Fruit fly (Drosophila melanogaster): Measurements from ENCODE around the gene CG9521.

CG9521 gene

DNA sequence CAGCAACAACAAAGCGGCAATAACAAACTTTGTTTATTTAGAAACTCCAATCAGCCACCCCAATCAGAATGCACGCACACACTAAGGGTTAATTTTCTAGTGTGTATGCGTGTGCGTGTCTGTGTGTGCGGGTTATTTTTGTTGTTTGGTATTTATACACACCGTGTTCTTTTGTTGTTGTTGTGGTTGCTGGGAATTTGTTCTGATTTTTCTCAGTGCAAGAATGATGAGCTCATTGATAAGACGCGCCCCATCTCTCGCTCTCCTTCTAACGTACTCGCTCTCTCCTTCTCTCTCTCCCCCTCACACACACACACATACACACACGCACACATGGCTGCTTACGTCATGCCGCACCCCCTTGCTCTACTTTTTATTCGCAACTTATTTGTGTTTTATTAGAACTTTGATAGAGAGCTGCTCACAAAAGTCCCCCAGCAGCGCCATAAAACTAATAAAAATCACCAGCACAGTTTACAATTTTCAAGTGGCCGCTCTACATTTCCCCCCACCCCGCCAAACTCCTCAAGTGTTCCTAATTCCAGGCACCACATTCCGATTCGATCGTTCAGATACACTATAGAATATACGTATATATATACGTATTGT is 13.2 kb downstream of the CG9521 start (continued):
- TF ChIP-seq CG9215 (GFP tag; IDR thresholded peaks at IDR 0.05) (0 out of 2 replicates have a peak, but pooled peaks have one; percentile 10), Doc2 (GFP tag; IDR thresholded peaks at IDR 0.05) (no peak), CG13424 (tag; optimal IDR thresholded peaks at IDR 0.05) (peak; percentile 22), MESR4 (GFP tag; optimal IDR thresholded peaks at IDR 0.05) (no peak), CG12942 (GFP tag; optimal IDR thresholded peaks at IDR 0.05) (no peak), cg (GFP tag; optimal IDR thresholded peaks at IDR 0.05) (peak; percentile 89), nau (GFP tag; optimal IDR thresholded peaks at IDR 0.05) (no peak), ro (GFP tag; IDR thresholded peaks at IDR 0.05) (no peak), CG30020 (tag; optimal IDR thresholded peaks at IDR 0.05) (no peak), sob (GFP tag; IDR thresholded peaks at IDR 0.05) (peak; percentile 77), CG8388 (GFP tag; optimal IDR thresholded peaks at IDR 0.05) (no peak), abd-A (tag; optimal IDR thresholded peaks at IDR 0.05) (peak; percentile 83), CG17802 (tag; optimal IDR thresholded peaks at IDR 0.05) (no peak), CG4424 (GFP tag; optimal IDR thresholded peaks at IDR 0.05) (no peak), NfI (GFP tag; optimal IDR thresholded peaks at IDR 0.05) (peak; percentile 20), CG14014 (GFP tag; IDR thresholded peaks at IDR 0.05) (peak; percentile 47; the same call in 1 of the 2 replicates), Hey (tag; optimal IDR thresholded peaks at IDR 0.05) (no peak), en (GFP tag; optimal IDR thresholded peaks at IDR 0.05) (no peak), CG7556 (GFP tag; optimal IDR thresholded peaks at IDR 0.05) (no peak), Dll (GFP tag; IDR thresholded peaks at IDR 0.05; ENCODE audit: partially characterized antibody) (no peak), MBD-R2 (GFP tag; IDR thresholded peaks at IDR 0.05) (no peak), schlank (tag; optimal IDR thresholded peaks at IDR 0.05) (no peak), CG9727 (GFP tag; optimal IDR thresholded peaks at IDR 0.05) (peak; percentile 42), CG17385 (GFP tag; optimal IDR thresholded peaks at IDR 0.05) (peak; percentile 42), Sox100B (GFP tag; optimal IDR thresholded peaks at IDR 0.05) (no peak), Abd-B (GFP tag; optimal IDR thresholded peaks at IDR 0.05) (no peak), D19A (tag; optimal IDR thresholded peaks at IDR 0.05) (no peak), fd102C (GFP tag; optimal IDR thresholded peaks at IDR 0.05) (no peak), CG13775 (GFP tag; optimal IDR thresholded peaks at IDR 0.05) (peak; percentile 26), CG2712 (tag; optimal IDR thresholded peaks at IDR 0.05) (peak; percentile 39), CG11560 (tag; IDR thresholded peaks at IDR 0.05) (no peak), pnt (GFP tag; optimal IDR thresholded peaks at IDR 0.05) (no peak), Hr51 (GFP tag; optimal IDR thresholded peaks at IDR 0.05) (peak in 1 of 2 experiments; percentile 60), scrt (GFP tag; optimal IDR thresholded peaks at IDR 0.05) (peak; percentile 24), ATbp (GFP tag; optimal IDR thresholded peaks at IDR 0.05) (peak; percentile 37), CG31224 (GFP tag; IDR thresholded peaks at IDR 0.05) (peak; percentile 47), slp2 (GFP tag; optimal IDR thresholded peaks at IDR 0.05) (no peak), Jarid2 (GFP tag; optimal IDR thresholded peaks at IDR 0.05) (peak; percentile 30), crol (GFP tag; IDR thresholded peaks at IDR 0.05) (peak; percentile 89), aop (GFP tag; IDR thresholded peaks at IDR 0.05) (no peak), CHES-1-like (GFP tag; optimal IDR thresholded peaks at IDR 0.05) (peak; percentile 46), CG6689 (GFP tag; IDR thresholded peaks at IDR 0.05) (peak; percentile 27; the same call in 1 of the 2 replicates), sd (tag; optimal IDR thresholded peaks at IDR 0.05) (peak; percentile 88), YL-1 (GFP tag; optimal IDR thresholded peaks at IDR 0.05) (peak; percentile 45), CG7839 (tag; optimal IDR thresholded peaks at IDR 0.05) (peak; percentile 38), CG6791 (GFP tag; IDR thresholded peaks at IDR 0.05; ENCODE audit: partially characterized antibody) (no peak), Myb (GFP tag; optimal IDR thresholded peaks at IDR 0.05) (peak; percentile 48), CG16863 (GFP tag; optimal IDR thresholded peaks at IDR 0.05) (peak; percentile 34), toy (GFP tag; IDR thresholded peaks at IDR 0.05) (0 out of 2 replicates have a peak, but pooled peaks have one; percentile 26)

Measured in whole organism, embryonic.